Worm (Caenorhabditis elegans) whole organism, late embryonic: ENCODE measurements around the gene irld-50.

Source experiments
- F13H6.1 ChIP-seq: sonication (generic microtip); optimal IDR thresholded peaks from 2 replicates; lab custom pipeline; 2016; ENCODE audit warnings: missing genetic modification characterization, missing compliant biosample characterization
- K09A11.1 ChIP-seq: sonication (generic microtip); optimal IDR thresholded peaks from 2 replicates; lab custom pipeline; 2017; ENCODE audit warnings: antibody characterized with exemption, mild to moderate bottlenecking, missing genetic modification characterization, missing compliant biosample characterization; ENCODE audit not compliant: insufficient read depth
- T23F11.4 ChIP-seq: fragments of 200-800 bp; sonication (Bioruptor generic); optimal IDR thresholded peaks from 2 replicates; lab custom pipeline; 2018; ENCODE audit warnings: mild to moderate bottlenecking, missing genetic modification characterization, missing compliant biosample characterization
- ahr-1 ChIP-seq: sonication (generic microtip); optimal IDR thresholded peaks from 2 replicates; lab custom pipeline; 2016; ENCODE audit warnings: missing genetic modification characterization, missing compliant biosample characterization
- ceh-18 ChIP-seq: sonication (generic microtip); optimal IDR thresholded peaks from 2 replicates; lab custom pipeline; 2016; ENCODE audit warnings: missing genetic modification characterization, missing compliant biosample characterization
- ceh-19 ChIP-seq: fragments of 200-800 bp; sonication (Bioruptor generic); optimal IDR thresholded peaks from 2 replicates; lab custom pipeline; 2018; ENCODE audit warnings: mild to moderate bottlenecking, missing genetic modification characterization, missing compliant biosample characterization
- ceh-22 ChIP-seq: sonication (generic microtip); optimal IDR thresholded peaks from 2 replicates; lab custom pipeline; 2017; ENCODE audit warnings: missing biosample characterization, missing genetic modification characterization
- ceh-24 ChIP-seq: sonication (generic microtip); optimal IDR thresholded peaks from 2 replicates; lab custom pipeline; 2016; ENCODE audit warnings: mild to moderate bottlenecking, missing genetic modification characterization, missing compliant biosample characterization
- ceh-31 ChIP-seq: sonication (generic microtip); optimal IDR thresholded peaks from 2 replicates; lab custom pipeline; 2016; ENCODE audit warnings: missing genetic modification characterization, missing compliant biosample characterization
- ceh-34 ChIP-seq: sonication (generic microtip); optimal IDR thresholded peaks from 2 replicates; lab custom pipeline; 2016; ENCODE audit warnings: mild to moderate bottlenecking, missing genetic modification characterization, missing compliant biosample characterization
- ceh-6 ChIP-seq: fragments of 200-800 bp; sonication (Bioruptor generic); optimal IDR thresholded peaks from 2 replicates; lab custom pipeline; 2018; ENCODE audit warnings: mild to moderate bottlenecking, missing genetic modification characterization, missing compliant biosample characterization
- dmd-4 ChIP-seq: sonication (generic microtip); optimal IDR thresholded peaks from 2 replicates; lab custom pipeline; 2016; ENCODE audit warnings: borderline replicate concordance, missing genetic modification characterization, missing compliant biosample characterization
- dve-1 ChIP-seq: sonication (generic microtip); optimal IDR thresholded peaks from 2 replicates; lab custom pipeline; 2017; ENCODE audit warnings: antibody characterized with exemption, mild to moderate bottlenecking, missing genetic modification characterization, missing compliant biosample characterization
- elt-2 ChIP-seq: sonication (generic microtip); optimal IDR thresholded peaks from 2 replicates; lab custom pipeline; 2016; ENCODE audit warnings: missing genetic modification reagents, missing genetic modification characterization, missing compliant biosample characterization
- hlh-30 ChIP-seq: sonication (generic microtip); optimal IDR thresholded peaks from 2 replicates; lab custom pipeline; 2017; ENCODE audit warnings: antibody characterized with exemption, missing genetic modification characterization, missing compliant biosample characterization; ENCODE audit not compliant: insufficient read depth
- hlh-8 ChIP-seq: sonication (generic microtip); optimal IDR thresholded peaks from 2 replicates; lab custom pipeline; 2016; ENCODE audit warnings: missing genotype, missing genetic modification characterization, missing compliant biosample characterization
- mec-3 ChIP-seq: sonication (generic microtip); optimal IDR thresholded peaks from 2 replicates; lab custom pipeline; 2016; ENCODE audit warnings: borderline replicate concordance, missing genetic modification characterization, missing compliant biosample characterization
- nfya-1 ChIP-seq: sonication (generic microtip); optimal IDR thresholded peaks from 2 replicates; lab custom pipeline; 2017; ENCODE audit warnings: missing genetic modification characterization, mild to moderate bottlenecking, missing compliant biosample characterization, antibody characterized with exemption, moderate library complexity
- nhr-11 ChIP-seq: fragments of 150-350 bp; optimal IDR thresholded peaks from 2 replicates; lab custom pipeline; 2014; ENCODE audit warnings: missing biosample characterization, missing genetic modification characterization
- npax-4 ChIP-seq: sonication (generic microtip); optimal IDR thresholded peaks from 2 replicates; lab custom pipeline; 2016; ENCODE audit warnings: missing genetic modification characterization, missing compliant biosample characterization
- odd-2 ChIP-seq: sonication (generic microtip); optimal IDR thresholded peaks from 2 replicates; lab custom pipeline; 2017; ENCODE audit warnings: antibody characterized with exemption, mild to moderate bottlenecking, missing genetic modification characterization, missing compliant biosample characterization
- pat-9 ChIP-seq: fragments of 200-800 bp; sonication (Bioruptor generic); optimal IDR thresholded peaks from 2 replicates; lab custom pipeline; 2018; ENCODE audit warnings: mild to moderate bottlenecking, missing genetic modification characterization, moderate library complexity, missing compliant biosample characterization
- pax-1 ChIP-seq: fragments of 150-350 bp; optimal IDR thresholded peaks from 2 replicates; lab custom pipeline; 2014; ENCODE audit warnings: missing biosample characterization, missing genetic modification characterization
- pha-4 ChIP-seq: fragments of 150-350 bp; optimal IDR thresholded peaks from 2 replicates; lab custom pipeline; 2018; ENCODE audit warnings: missing biosample characterization, missing genetic modification reagents, missing genetic modification characterization
- pros-1 ChIP-seq: fragments of 150-350 bp; optimal IDR thresholded peaks from 2 replicates; lab custom pipeline; 2014; ENCODE audit warnings: missing biosample characterization, missing genetic modification reagents, missing genetic modification characterization
- ref-2 ChIP-seq: sonication (generic microtip); optimal IDR thresholded peaks from 2 replicates; lab custom pipeline; 2016; ENCODE audit warnings: missing genetic modification characterization, missing compliant biosample characterization
- sdc-2 ChIP-seq: sonication (generic microtip); optimal IDR thresholded peaks from 2 replicates; lab custom pipeline; 2016; ENCODE audit warnings: missing genotype, missing genetic modification characterization, missing compliant biosample characterization
- sox-4 ChIP-seq: sonication (generic microtip); optimal IDR thresholded peaks from 2 replicates; lab custom pipeline; 2017; ENCODE audit warnings: mild to moderate bottlenecking, missing genetic modification characterization, inconsistent platforms, missing compliant biosample characterization
- syd-9 ChIP-seq: sonication (generic microtip); optimal IDR thresholded peaks from 2 replicates; lab custom pipeline; 2016; ENCODE audit warnings: mild to moderate bottlenecking, missing genetic modification characterization, moderate library complexity, missing compliant biosample characterization
- tbx-2 ChIP-seq: sonication (generic microtip); optimal IDR thresholded peaks from 2 replicates; lab custom pipeline; 2016; ENCODE audit warnings: missing genetic modification characterization, missing compliant biosample characterization
- tbx-7 ChIP-seq: sonication (generic microtip); optimal IDR thresholded peaks from 2 replicates; lab custom pipeline; 2016; ENCODE audit warnings: missing genotype, missing genetic modification characterization, missing compliant biosample characterization
- ttx-3 ChIP-seq: sonication (generic microtip); optimal IDR thresholded peaks from 2 replicates; lab custom pipeline; 2016; ENCODE audit warnings: missing genetic modification reagents, missing genetic modification characterization, missing compliant biosample characterization
- unc-3 ChIP-seq, 2 experiments: fragments of 200-800 bp in 1 of 2; sonication (Bioruptor generic) in 1 of 2; sonication (generic microtip) in 1 of 2; conservative IDR thresholded peaks in 1 of 2; optimal IDR thresholded peaks in 1 of 2; 2 replicates each; pipeline versions ENCODE4 v1.3.6 to Lab custom; 2016 to 2022; ENCODE audit warnings: missing compliant biosample characterization in 2 of 2, missing genetic modification characterization in 2 of 2, missing genetic modification reagents in 1 of 2
- unc-42 ChIP-seq: sonication (generic microtip); optimal IDR thresholded peaks from 2 replicates; lab custom pipeline; 2016; ENCODE audit warnings: missing genotype, missing genetic modification characterization, missing compliant biosample characterization
- unc-55 ChIP-seq: sonication (generic microtip); optimal IDR thresholded peaks from 2 replicates; lab custom pipeline; 2017; ENCODE audit warnings: missing biosample characterization, missing genetic modification reagents, missing genetic modification characterization
- unc-86 ChIP-seq: sonication (generic microtip); optimal IDR thresholded peaks from 2 replicates; lab custom pipeline; 2016; ENCODE audit warnings: missing genetic modification characterization, missing compliant biosample characterization
- ztf-16 ChIP-seq: sonication (generic microtip); optimal IDR thresholded peaks from 2 replicates; lab custom pipeline; 2017; ENCODE audit warnings: missing genetic modification characterization, missing compliant biosample characterization

The irld-50 gene

DNA sequence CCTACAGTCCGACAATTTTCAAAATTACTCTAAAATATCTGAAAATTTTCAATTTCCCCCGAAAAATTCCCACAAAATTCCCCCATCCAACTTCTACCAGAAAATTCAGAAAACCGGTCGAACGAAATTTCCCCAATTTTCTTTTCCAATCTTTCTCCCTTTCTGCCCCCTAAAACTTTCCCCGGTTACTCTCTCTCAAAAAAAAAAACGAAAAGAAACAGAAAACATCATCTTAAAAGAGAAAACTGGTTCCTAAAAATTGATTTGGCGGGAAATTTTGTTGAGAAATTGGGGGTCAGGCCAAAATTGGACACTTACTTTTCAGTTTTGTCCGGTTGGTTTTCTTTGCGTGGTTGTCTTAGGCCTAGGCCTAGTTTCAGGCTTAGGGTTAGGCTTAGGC lies 33.8 kb upstream of the irld-50 start (continued):
- TF ChIP-seq hlh-30 (no peak), pha-4 (tag; lab: Kevin White, UChicago) (no peak), odd-2 (no peak)
- TF ChIP-seq, all 69 proteins: peak for 0

DNA sequence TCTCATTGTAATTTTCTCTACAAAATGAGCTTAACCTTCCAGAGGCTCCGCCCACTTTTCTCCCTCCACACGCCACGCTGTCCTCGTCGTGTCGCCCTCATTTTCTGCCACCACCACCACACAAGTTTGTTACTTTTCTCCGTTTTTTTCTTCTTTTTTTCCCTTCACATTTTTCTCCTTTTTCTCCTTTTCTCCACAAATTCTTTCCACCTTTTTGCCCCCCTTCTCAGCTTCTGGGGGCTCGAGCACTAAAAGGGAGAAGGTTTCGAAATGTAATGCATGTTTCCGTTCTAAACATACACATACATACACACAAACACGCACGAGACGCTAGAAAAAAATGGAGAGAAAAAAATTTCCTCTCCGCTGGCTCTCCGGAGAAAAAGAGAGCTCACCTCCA lies 32.7 kb upstream of the irld-50 start, which contains the start of gene nhr-88:
TSS of gene nhr-88 (plus strand) at position 43 of the 400 bp plus-strand sequence.
- peak; percentile 36 for TF ChIP-seq ceh-31 (tag; lab: Kevin White, UChicago)
- peak; percentile 9 for TF ChIP-seq sdc-2 (tag; lab: Kevin White, UChicago)
- no peak for TF ChIP-seq unc-3 (GFP tag; conservative IDR thresholded peaks at IDR 0.05; lab: Robert Waterston, UW)
- no peak for TF ChIP-seq unc-3 (tag; optimal IDR thresholded peaks at IDR 0.05; lab: Kevin White, UChicago)
- no peak for TF ChIP-seq odd-2
- TF ChIP-seq npax-4 (tag; lab: Kevin White, UChicago), result no peak
- TF ChIP-seq ceh-6 (GFP tag; lab: Kevin White, UChicago), result no peak
- no peak for TF ChIP-seq syd-9
- no peak for TF ChIP-seq ref-2 (tag; lab: Kevin White, UChicago)
- peak; percentile 23 for TF ChIP-seq sox-4
- no peak for TF ChIP-seq dmd-4 (tag; lab: Kevin White, UChicago)
- peak; percentile 4 for TF ChIP-seq unc-42
- TF ChIP-seq T23F11.4, result no peak

DNA sequence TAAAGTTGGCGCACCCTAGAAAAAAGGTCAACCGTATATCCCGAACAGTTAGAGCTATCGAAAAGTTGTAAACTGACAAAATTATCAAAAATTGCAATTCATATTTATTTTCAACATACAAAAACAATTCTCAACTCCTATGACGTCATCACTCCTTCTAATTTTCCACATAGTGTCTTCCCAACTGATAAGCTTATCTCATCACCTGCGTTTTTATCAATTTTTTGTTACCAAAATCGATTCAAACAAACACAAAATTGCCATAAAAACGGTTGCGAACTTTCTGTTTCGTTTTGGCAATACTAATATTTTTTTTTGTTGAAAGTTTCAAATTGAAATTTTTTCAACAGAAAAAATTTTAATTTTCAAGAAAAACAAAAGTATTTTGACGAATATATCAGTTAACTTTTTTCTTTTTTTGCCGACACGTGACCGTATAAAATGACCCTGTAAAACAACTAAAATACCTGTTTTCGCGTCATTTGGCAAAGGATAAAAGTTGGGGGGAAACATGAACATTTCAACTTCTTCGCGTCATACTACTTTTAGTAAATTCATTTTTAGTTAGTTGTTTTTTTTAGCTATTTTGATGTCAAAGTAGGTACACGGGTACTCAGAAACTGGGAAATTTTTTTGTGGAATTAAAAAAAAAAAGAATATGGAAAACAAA lies 31.8 kb upstream of the irld-50 start:
- TF ChIP-seq elt-2 (tag; lab: Kevin White, UChicago), result peak; percentile 96
- TF ChIP-seq hlh-8 (tag; lab: Kevin White, UChicago), result no peak
- TF ChIP-seq odd-2, result no peak

DNA sequence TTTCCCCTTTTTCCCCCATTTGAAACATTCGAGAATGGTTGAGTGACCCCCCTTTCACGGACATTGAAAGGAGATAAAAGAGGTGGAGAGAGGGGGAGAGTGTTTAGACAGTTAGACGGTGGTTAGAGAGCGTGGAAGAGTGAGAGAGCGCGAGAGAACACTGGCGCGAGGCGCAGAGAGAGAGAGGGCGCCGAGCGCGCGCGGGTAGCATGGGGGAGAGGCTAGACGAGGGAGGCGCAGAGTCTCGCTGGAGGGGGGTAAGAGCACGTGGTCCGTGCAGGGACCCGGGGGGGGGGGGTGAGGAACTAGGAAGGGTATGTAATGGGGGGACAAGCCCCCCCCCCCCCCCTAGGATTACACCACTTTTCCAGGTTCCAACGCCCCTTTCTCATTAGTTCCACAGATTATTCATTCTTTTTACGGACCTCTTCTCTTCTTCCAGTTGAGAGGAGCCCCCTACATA lies 30.1 kb upstream of the irld-50 start:
- no peak for TF ChIP-seq K09A11.1 (tag; lab: Kevin White, UChicago)
- TF ChIP-seq pat-9 (tag; lab: Kevin White, UChicago), result peak; percentile 42
- no peak for TF ChIP-seq ref-2 (tag; lab: Kevin White, UChicago)
- TF ChIP-seq tbx-7 (tag; lab: Kevin White, UChicago), result no peak
- no peak for TF ChIP-seq mec-3 (tag; lab: Kevin White, UChicago)
- TF ChIP-seq unc-42, result no peak
- TF ChIP-seq sox-4, result peak; percentile 42
- TF ChIP-seq ceh-31 (tag; lab: Kevin White, UChicago), result peak; percentile 79
- peak; percentile 31 for TF ChIP-seq ceh-22 (tag; lab: Kevin White, UChicago)
- TF ChIP-seq tbx-2 (tag; lab: Kevin White, UChicago), result peak; percentile 35
- TF ChIP-seq unc-3 (GFP tag; conservative IDR thresholded peaks at IDR 0.05; lab: Robert Waterston, UW), result 0 out of 2 replicates have a peak, but pooled peaks have one; percentile 4
- no peak for TF ChIP-seq unc-3 (tag; optimal IDR thresholded peaks at IDR 0.05; lab: Kevin White, UChicago)
- TF ChIP-seq T23F11.4, result peak; percentile 44
- TF ChIP-seq unc-86 (tag; lab: Kevin White, UChicago), result peak; percentile 31
- TF ChIP-seq ceh-19 (GFP tag; lab: Kevin White, UChicago), result peak; percentile 12
- no peak for TF ChIP-seq ahr-1
- TF ChIP-seq ceh-18 (tag; lab: Kevin White, UChicago), result peak; percentile 23
- no peak for TF ChIP-seq nhr-11 (tag; lab: Kevin White, UChicago)
- peak; percentile 70 for TF ChIP-seq hlh-30
- TF ChIP-seq pax-1, result peak; percentile 40
- TF ChIP-seq ztf-16 (tag; lab: Kevin White, UChicago), result peak; percentile 18
- TF ChIP-seq ceh-34 (tag; lab: Kevin White, UChicago), result peak; percentile 3
- peak; percentile 38 for TF ChIP-seq ttx-3
- TF ChIP-seq dve-1, result peak; percentile 69
- peak; percentile 87 for TF ChIP-seq pros-1
- TF ChIP-seq F13H6.1 (tag; lab: Kevin White, UChicago), result peak; percentile 39
- no peak for TF ChIP-seq ceh-24 (tag; lab: Kevin White, UChicago)
- TF ChIP-seq nfya-1 (tag; lab: Kevin White, UChicago), result peak; percentile 78
- peak; percentile 65 for TF ChIP-seq unc-55 (GFP tag; lab: Kevin White, UChicago)
